Worm (Caenorhabditis elegans) whole organism, mixed stage, embryonic: ENCODE data around the gene K07C11.8.

Source experiments
- M03D4.4 ChIP-seq: sonication (generic microtip); optimal IDR thresholded peaks from 2 replicates; lab custom pipeline; 2017; ENCODE audit warnings: mild to moderate bottlenecking, missing genetic modification characterization, missing compliant biosample characterization
- bed-3 ChIP-seq: fragments of 200-800 bp; sonication (Bioruptor generic); optimal IDR thresholded peaks from 3 replicates; lab custom pipeline; 2018; ENCODE audit warnings: mild to moderate bottlenecking, missing genetic modification characterization, moderate library complexity, missing compliant biosample characterization
- blmp-1 ChIP-seq: fragments of 150-350 bp; optimal IDR thresholded peaks from 2 replicates; lab custom pipeline; 2014; ENCODE audit warnings: missing biosample characterization, missing genetic modification characterization
- ceh-39 ChIP-seq: fragments of 150-350 bp; optimal IDR thresholded peaks from 2 replicates; lab custom pipeline; 2014; ENCODE audit warnings: missing biosample characterization, missing genetic modification characterization
- ceh-43 ChIP-seq: fragments of 200-800 bp; sonication (Bioruptor generic); optimal IDR thresholded peaks from 2 replicates; lab custom pipeline; 2018; ENCODE audit warnings: mild to moderate bottlenecking, missing genetic modification characterization, moderate library complexity, missing compliant biosample characterization
- ceh-83 ChIP-seq: fragments of 200-800 bp; sonication (Bioruptor generic); optimal IDR thresholded peaks from 2 replicates; lab custom pipeline; 2018; ENCODE audit warnings: mild to moderate bottlenecking, missing genetic modification characterization, missing compliant biosample characterization
- cnd-1 ChIP-seq: fragments of 200-800 bp; sonication (Bioruptor generic); optimal IDR thresholded peaks from 2 replicates; lab custom pipeline; 2018; ENCODE audit warnings: mild to moderate bottlenecking, missing genetic modification characterization, missing compliant biosample characterization
- drap-1 ChIP-seq: fragments of 200-800 bp; sonication (Bioruptor generic); optimal IDR thresholded peaks from 3 replicates; lab custom pipeline; 2018; ENCODE audit warnings: mild to moderate bottlenecking, missing genetic modification characterization, missing compliant biosample characterization
- elt-3 ChIP-seq: fragments of 150-350 bp; optimal IDR thresholded peaks from 2 replicates; lab custom pipeline; 2014; ENCODE audit warnings: missing biosample characterization, missing genetic modification characterization
- flh-1 ChIP-seq: fragments of 200-800 bp; sonication (Bioruptor generic); optimal IDR thresholded peaks from 2 replicates; lab custom pipeline; 2018; ENCODE audit warnings: mild to moderate bottlenecking, missing genetic modification characterization, moderate library complexity, missing compliant biosample characterization
- ham-2 ChIP-seq: fragments of 200-800 bp; sonication (Bioruptor generic); optimal IDR thresholded peaks from 2 replicates; lab custom pipeline; 2018; ENCODE audit warnings: mild to moderate bottlenecking, missing genetic modification characterization, missing compliant biosample characterization
- lin-13 ChIP-seq: fragments of 150-350 bp; optimal IDR thresholded peaks from 2 replicates; lab custom pipeline; 2014; ENCODE audit warnings: missing biosample characterization, missing genetic modification characterization
- lin-32 ChIP-seq: fragments of 200-800 bp; sonication (Bioruptor generic); optimal IDR thresholded peaks from 2 replicates; lab custom pipeline; 2018; ENCODE audit warnings: mild to moderate bottlenecking, missing genetic modification characterization, missing compliant biosample characterization
- mab-5 ChIP-seq: fragments of 150-350 bp; optimal IDR thresholded peaks from 2 replicates; lab custom pipeline; 2014; ENCODE audit warnings: missing biosample characterization, missing genetic modification characterization
- mep-1 ChIP-seq: fragments of 150-350 bp; optimal IDR thresholded peaks from 2 replicates; lab custom pipeline; 2017; ENCODE audit warnings: missing biosample characterization, missing genetic modification reagents, missing genetic modification characterization, inconsistent platforms
- mls-2 ChIP-seq: sonication (generic microtip); optimal IDR thresholded peaks from 2 replicates; lab custom pipeline; 2016; ENCODE audit warnings: mild to moderate bottlenecking, missing genetic modification characterization, moderate library complexity, missing compliant biosample characterization
- nhr-12 ChIP-seq: fragments of 150-350 bp; optimal IDR thresholded peaks from 2 replicates; lab custom pipeline; 2014; ENCODE audit warnings: missing biosample characterization, missing genetic modification characterization
- nhr-2 ChIP-seq: fragments of 150-350 bp; optimal IDR thresholded peaks from 2 replicates; lab custom pipeline; 2014; ENCODE audit warnings: missing biosample characterization, missing genetic modification characterization
- nhr-237 ChIP-seq: fragments of 150-350 bp; optimal IDR thresholded peaks from 2 replicates; lab custom pipeline; 2014; ENCODE audit warnings: missing biosample characterization, missing genetic modification characterization
- nhr-28 ChIP-seq: fragments of 150-350 bp; optimal IDR thresholded peaks from 2 replicates; lab custom pipeline; 2014; ENCODE audit warnings: missing biosample characterization, missing genetic modification characterization
- pha-4 ChIP-seq: fragments of 150-350 bp; optimal IDR thresholded peaks from 2 replicates; lab custom pipeline; 2018; ENCODE audit warnings: missing biosample characterization, missing genetic modification reagents, missing genetic modification characterization
- snpc-4 ChIP-seq: fragments of 150-350 bp; optimal IDR thresholded peaks from 2 replicates; lab custom pipeline; 2014; ENCODE audit warnings: missing biosample characterization, missing genetic modification characterization
- sptf-1 ChIP-seq: sonication (generic microtip); optimal IDR thresholded peaks from 2 replicates; lab custom pipeline; 2017; ENCODE audit warnings: mild to moderate bottlenecking, missing genetic modification characterization, moderate library complexity, missing compliant biosample characterization
- tbx-8 ChIP-seq: fragments of 200-800 bp; sonication (Bioruptor generic); optimal IDR thresholded peaks from 2 replicates; lab custom pipeline; 2018; ENCODE audit warnings: mild to moderate bottlenecking, missing genetic modification characterization, moderate library complexity, missing compliant biosample characterization
- unc-120 ChIP-seq: sonication (generic microtip); optimal IDR thresholded peaks from 2 replicates; lab custom pipeline; 2017; ENCODE audit warnings: missing genetic modification characterization, missing compliant biosample characterization; ENCODE audit not compliant: poor library complexity, severe bottlenecking
- unc-39 ChIP-seq: fragments of 150-350 bp; optimal IDR thresholded peaks from 2 replicates; lab custom pipeline; 2014; ENCODE audit warnings: missing biosample characterization, missing genetic modification characterization
- unc-62 ChIP-seq: fragments of 150-350 bp; optimal IDR thresholded peaks from 2 replicates; lab custom pipeline; 2014; ENCODE audit warnings: missing biosample characterization, missing genetic modification reagents, missing genetic modification characterization
- zip-8 ChIP-seq: fragments of 150-350 bp; optimal IDR thresholded peaks from 2 replicates; lab custom pipeline; 2014; ENCODE audit warnings: missing biosample characterization, missing genetic modification characterization

Gene K07C11.8

ce11 chrV:8212816-8213215, 4.9 kb downstream of the K07C11.8 start:
- TF ChIP-seq M03D4.4 (tag; lab: Kevin White, UChicago) (no peak), elt-3 (no peak), bed-3 (GFP tag; lab: Kevin White, UChicago) (no peak), unc-39 (tag; lab: Kevin White, UChicago) (no peak), mep-1 (tag; lab: Kevin White, UChicago) (no peak), sptf-1 (tag; lab: Kevin White, UChicago) (no peak), ceh-43 (GFP tag; lab: Kevin White, UChicago) (no peak), lin-32 (GFP tag; lab: Kevin White, UChicago) (no peak), cnd-1 (tag; lab: Kevin White, UChicago) (no peak), nhr-28 (no peak)

ce11 chrV:8211993-8212392, 5.7 kb downstream of the K07C11.8 start:
- no peak for TF ChIP-seq snpc-4 (tag; lab: Kevin White, UChicago)
- no peak for TF ChIP-seq nhr-12 (tag; lab: Kevin White, UChicago)
- TF ChIP-seq mls-2, result no peak

DNA sequence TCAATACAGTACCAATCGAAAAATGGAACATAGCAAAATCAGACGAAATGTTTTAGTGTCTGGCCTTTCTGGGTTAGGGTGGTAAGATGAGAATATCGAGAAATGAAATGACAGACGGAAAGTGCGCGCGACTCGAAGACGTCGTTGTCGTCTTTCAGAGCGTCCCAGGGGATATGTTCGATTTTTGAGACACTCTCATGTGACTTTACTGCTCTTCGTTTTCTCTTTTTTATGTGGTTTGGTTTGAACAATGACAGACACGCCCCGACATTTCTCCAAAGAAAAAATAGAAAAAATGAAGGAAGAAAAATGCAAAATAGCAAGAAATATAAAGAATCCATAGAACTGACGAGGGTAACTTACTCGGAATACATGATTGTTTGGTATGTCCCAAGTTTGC, 7.2 kb downstream of the K07C11.8 start:
- no peak for TF ChIP-seq elt-3
- TF ChIP-seq ham-2 (GFP tag; lab: Kevin White, UChicago), result no peak
- TF ChIP-seq nhr-237 (tag; lab: Kevin White, UChicago), result no peak
- no peak for TF ChIP-seq lin-13
- TF ChIP-seq unc-62 (GFP tag; lab: Kevin White, UChicago), result no peak
- no peak for TF ChIP-seq unc-39 (tag; lab: Kevin White, UChicago)
- no peak for TF ChIP-seq nhr-28
- TF ChIP-seq snpc-4 (tag; lab: Kevin White, UChicago), result no peak
- no peak for TF ChIP-seq drap-1 (GFP tag; lab: Kevin White, UChicago)
- no peak for TF ChIP-seq M03D4.4 (tag; lab: Kevin White, UChicago)
- TF ChIP-seq tbx-8 (GFP tag; lab: Kevin White, UChicago), result no peak
- no peak for TF ChIP-seq mab-5 (tag; lab: Kevin White, UChicago)

DNA sequence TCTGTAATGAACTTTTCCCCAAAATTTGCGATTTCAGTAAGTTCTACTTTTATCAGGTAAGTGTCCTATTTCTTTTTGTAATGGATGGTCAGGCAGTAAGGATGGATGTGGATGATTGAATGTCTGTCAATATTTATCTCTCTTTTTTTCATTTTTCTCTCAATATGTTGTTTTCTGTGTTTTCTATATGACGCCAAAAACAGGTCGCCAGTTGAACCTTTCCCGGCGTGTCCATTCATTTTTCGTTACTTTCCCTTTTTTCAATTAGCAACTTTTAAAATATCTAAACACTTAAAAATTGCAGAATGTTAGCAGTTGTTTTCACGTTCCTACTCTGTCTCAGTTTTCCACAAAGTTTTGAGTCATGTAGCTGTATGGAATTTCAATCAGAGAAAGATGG, 10.8 kb downstream of the K07C11.8 start, which contains the start of gene timp-1:
TSS of gene timp-1 (plus strand) at position 305 of the 400 bp plus-strand sequence.
- peak; percentile 67 for TF ChIP-seq zip-8 (tag; lab: Kevin White, UChicago)
- no peak for TF ChIP-seq ceh-39 (tag; lab: Kevin White, UChicago)

- TF ChIP-seq nhr-2 (tag; lab: Kevin White, UChicago) (peak; percentile 0), ceh-43 (GFP tag; lab: Kevin White, UChicago) (no peak), zip-8 (tag; lab: Kevin White, UChicago) (no peak), lin-13 (no peak), pha-4 (tag; lab: Kevin White, UChicago) (peak; percentile 6), flh-1 (GFP tag; lab: Kevin White, UChicago) (no peak), ceh-83 (GFP tag; lab: Kevin White, UChicago) (no peak)
Measured at ce11 chrV:8203085-8203643, 14.5 kb downstream of the K07C11.8 start, which contains the start of gene cest-17. Gene cest-17 (plus strand): TSS chrV:8203332.

ce11 chrV:8201229-8201858, 16.3 kb downstream of the K07C11.8 start, which contains the start of gene cri-2:
Gene cri-2 (plus strand): TSS chrV:8201808.
- TF ChIP-seq ceh-83 (GFP tag; lab: Kevin White, UChicago) (no peak), unc-62 (GFP tag; lab: Kevin White, UChicago) (peak; percentile 68), unc-120 (tag; lab: Kevin White, UChicago) (no peak), bed-3 (GFP tag; lab: Kevin White, UChicago) (no peak), blmp-1 (tag; lab: Kevin White, UChicago) (no peak), nhr-12 (tag; lab: Kevin White, UChicago) (no peak), mab-5 (tag; lab: Kevin White, UChicago) (no peak)
